Worm (Caenorhabditis elegans) whole organism, young adult: Measurements from ENCODE around the gene F15H10.10.

ENCODE experiments used
- B0019.2 ChIP-seq: fragments of 200-800 bp; sonication (Bioruptor generic); conservative IDR thresholded peaks from 2 replicates; pipeline ENCODE4 v1.3.6; 2022; ENCODE audit warnings: missing genetic modification reagents, missing genetic modification characterization, missing compliant biosample characterization
- B0035.1 ChIP-seq: sonication (generic microtip); optimal IDR thresholded peaks from 2 replicates; lab custom pipeline; 2016; ENCODE audit warnings: missing genetic modification characterization, mild to moderate bottlenecking, missing compliant biosample characterization, missing genotype, missing genetic modification reagents
- B0336.3 ChIP-seq: fragments of 200-800 bp; sonication (Bioruptor generic); IDR thresholded peaks from 2 replicates; pipeline ENCODE4 v1.3.6; 2022; ENCODE audit warnings: missing genetic modification characterization, missing compliant biosample characterization
- C06A6.2 ChIP-seq: fragments of 200-800 bp; sonication (Bioruptor generic); conservative IDR thresholded peaks from 2 replicates; pipeline ENCODE4 v1.3.6; 2022; ENCODE audit warnings: missing genetic modification characterization, missing compliant biosample characterization
- C17E4.6 ChIP-seq: fragments of 200-800 bp; sonication (Bioruptor generic); IDR thresholded peaks from 2 replicates; pipeline ENCODE4 v1.3.6; 2022; ENCODE audit warnings: missing genetic modification reagents, missing genetic modification characterization, missing compliant biosample characterization
- D2030.7 ChIP-seq: fragments of 200-800 bp; sonication (Bioruptor generic); IDR thresholded peaks from 2 replicates; pipeline ENCODE4 v1.3.6; 2022; ENCODE audit warnings: missing genetic modification reagents, missing genetic modification characterization, missing compliant biosample characterization
- F23B12.7 ChIP-seq: sonication (generic microtip); optimal IDR thresholded peaks from 2 replicates; lab custom pipeline; 2017; ENCODE audit warnings: missing genetic modification characterization, mild to moderate bottlenecking, missing compliant biosample characterization, antibody characterized with exemption, moderate library complexity; ENCODE audit not compliant: insufficient read depth
- F49E8.2 ChIP-seq: sonication (generic microtip); optimal IDR thresholded peaks from 3 replicates; lab custom pipeline; 2017; ENCODE audit warnings: missing genetic modification characterization, mild to moderate bottlenecking, missing compliant biosample characterization, antibody characterized with exemption, moderate library complexity; ENCODE audit not compliant: insufficient read depth
- K11D2.4 ChIP-seq: fragments of 200-800 bp; sonication (Bioruptor generic); IDR thresholded peaks from 2 replicates; pipeline ENCODE4 v1.3.6; 2022; ENCODE audit warnings: missing genetic modification reagents, missing genetic modification characterization, missing compliant biosample characterization
- Y53F4B.3 ChIP-seq: fragments of 200-800 bp; sonication (Bioruptor generic); IDR thresholded peaks from 2 replicates; pipeline ENCODE4 v1.3.6; 2022; ENCODE audit warnings: missing genetic modification reagents, missing genetic modification characterization, missing compliant biosample characterization
- Y53G8AR.9 ChIP-seq: fragments of 200-800 bp; sonication (Bioruptor generic); conservative IDR thresholded peaks from 2 replicates; pipeline ENCODE4 v1.3.6; 2022; ENCODE audit warnings: missing genetic modification reagents, missing genetic modification characterization, missing compliant biosample characterization
- aptf-3 ChIP-seq: fragments of 200-800 bp; sonication (Bioruptor generic); IDR thresholded peaks from 2 replicates; pipeline ENCODE4 v1.3.6; 2022; ENCODE audit warnings: missing genetic modification characterization, missing compliant biosample characterization
- atf-7 ChIP-seq: sonication (generic microtip); optimal IDR thresholded peaks from 2 replicates; lab custom pipeline; 2017; ENCODE audit warnings: mild to moderate bottlenecking, missing genetic modification characterization, missing compliant biosample characterization
- ccch-3 ChIP-seq: fragments of 200-800 bp; sonication (Bioruptor generic); optimal IDR thresholded peaks from 2 replicates; lab custom pipeline; 2018; ENCODE audit warnings: mild to moderate bottlenecking, missing genetic modification characterization, missing compliant biosample characterization
- cebp-1 ChIP-seq, 2 experiments: fragments of 200-800 bp in 1 of 2; sonication (Bioruptor generic) in 1 of 2; sonication (generic microtip) in 1 of 2; IDR thresholded peaks in 1 of 2; optimal IDR thresholded peaks in 1 of 2; 2 replicates each; pipeline versions ENCODE4 v1.3.6 to Lab custom; 2017 to 2022; ENCODE audit warnings: missing compliant biosample characterization in 2 of 2, missing genetic modification characterization in 2 of 2, mild to moderate bottlenecking in 1 of 2, missing genetic modification reagents in 1 of 2, moderate library complexity in 1 of 2
- ceh-58 ChIP-seq: fragments of 200-800 bp; sonication (Bioruptor generic); IDR thresholded peaks from 2 replicates; pipeline ENCODE4 v1.3.6; 2022; ENCODE audit warnings: missing genetic modification characterization, missing compliant biosample characterization
- ceh-79 ChIP-seq: sonication (generic microtip); optimal IDR thresholded peaks from 2 replicates; lab custom pipeline; 2017; ENCODE audit warnings: mild to moderate bottlenecking, missing genetic modification characterization, missing compliant biosample characterization
- die-1 ChIP-seq: sonication (generic microtip); optimal IDR thresholded peaks from 2 replicates; lab custom pipeline; 2016; ENCODE audit warnings: missing genotype, mild to moderate bottlenecking, missing genetic modification characterization, missing compliant biosample characterization
- egrh-3 ChIP-seq: fragments of 200-800 bp; sonication (Bioruptor generic); IDR thresholded peaks from 2 replicates; pipeline ENCODE4 v1.3.6; 2022; ENCODE audit warnings: missing genetic modification reagents, missing genetic modification characterization, missing compliant biosample characterization
- ets-4 ChIP-seq: fragments of 200-800 bp; sonication (Bioruptor generic); optimal IDR thresholded peaks from 2 replicates; lab custom pipeline; 2018; ENCODE audit warnings: mild to moderate bottlenecking, missing genetic modification characterization, missing compliant biosample characterization
- fkh-3 ChIP-seq: sonication (generic microtip); optimal IDR thresholded peaks from 2 replicates; lab custom pipeline; 2016; ENCODE audit warnings: mild to moderate bottlenecking, missing genetic modification characterization, missing compliant biosample characterization
- hlh-12 ChIP-seq: sonication (generic microtip); optimal IDR thresholded peaks from 2 replicates; lab custom pipeline; 2016; ENCODE audit warnings: missing genetic modification characterization, missing compliant biosample characterization
- hmg-20 ChIP-seq: fragments of 200-800 bp; sonication (Bioruptor generic); IDR thresholded peaks from 2 replicates; pipeline ENCODE4 v1.3.6; 2022; ENCODE audit warnings: missing genetic modification reagents, missing genetic modification characterization, missing compliant biosample characterization
- hsf-1 ChIP-seq: fragments of 200-800 bp; sonication (Bioruptor generic); IDR thresholded peaks from 2 replicates; pipeline ENCODE4 v1.3.6; 2022; ENCODE audit warnings: missing genetic modification reagents, missing genetic modification characterization, missing compliant biosample characterization
- let-526 ChIP-seq: fragments of 200-800 bp; sonication (Bioruptor generic); IDR thresholded peaks from 2 replicates; pipeline ENCODE4 v1.3.6; 2022; ENCODE audit warnings: missing genetic modification reagents, missing genetic modification characterization, missing compliant biosample characterization
- let-607 ChIP-seq, 2 experiments: fragments of 200-800 bp in 1 of 2; sonication (Bioruptor generic) in 1 of 2; sonication (generic microtip) in 1 of 2; optimal IDR thresholded peaks; 2 replicates each; lab custom pipeline; 2016 to 2018; ENCODE audit warnings: mild to moderate bottlenecking in 2 of 2, missing compliant biosample characterization in 2 of 2, missing genetic modification characterization in 2 of 2, moderate library complexity in 2 of 2, missing genotype in 1 of 2
- lin-26 ChIP-seq: fragments of 200-800 bp; sonication (Bioruptor generic); IDR thresholded peaks from 2 replicates; pipeline ENCODE4 v1.3.6; 2022; ENCODE audit warnings: missing genetic modification reagents, missing genetic modification characterization, missing compliant biosample characterization
- madf-3 ChIP-seq: fragments of 200-800 bp; sonication (Bioruptor generic); IDR thresholded peaks from 2 replicates; pipeline ENCODE4 v1.3.6; 2022; ENCODE audit warnings: missing genetic modification reagents, missing genetic modification characterization, missing compliant biosample characterization
- madf-6 ChIP-seq: fragments of 200-800 bp; sonication (Bioruptor generic); IDR thresholded peaks from 2 replicates; pipeline ENCODE4 v1.3.6; 2022; ENCODE audit warnings: missing genetic modification reagents, missing genetic modification characterization, missing compliant biosample characterization
- nhr-27 ChIP-seq: fragments of 200-800 bp; sonication (Bioruptor generic); optimal IDR thresholded peaks from 2 replicates; lab custom pipeline; 2018; ENCODE audit warnings: mild to moderate bottlenecking, missing genetic modification characterization, moderate library complexity, missing compliant biosample characterization
- snpc-1.1 ChIP-seq: sonication (generic microtip); optimal IDR thresholded peaks from 2 replicates; lab custom pipeline; 2017; ENCODE audit warnings: missing genetic modification characterization, mild to moderate bottlenecking, missing compliant biosample characterization, antibody characterized with exemption, moderate library complexity, missing genotype, missing genetic modification reagents; ENCODE audit not compliant: insufficient read depth
- snpc-3.4 ChIP-seq: sonication (generic microtip); optimal IDR thresholded peaks from 2 replicates; lab custom pipeline; 2017; ENCODE audit warnings: missing genetic modification characterization, mild to moderate bottlenecking, missing compliant biosample characterization, antibody characterized with exemption, moderate library complexity, missing genotype, missing genetic modification reagents
- tbx-9 ChIP-seq: sonication (generic microtip); optimal IDR thresholded peaks from 2 replicates; lab custom pipeline; 2016; ENCODE audit warnings: borderline replicate concordance, missing genetic modification characterization, inconsistent platforms, missing compliant biosample characterization
- ztf-18 ChIP-seq: sonication (generic microtip); optimal IDR thresholded peaks from 2 replicates; lab custom pipeline; 2016; ENCODE audit warnings: missing genotype, mild to moderate bottlenecking, missing genetic modification characterization, missing compliant biosample characterization
- ztf-22 ChIP-seq: fragments of 200-800 bp; sonication (Bioruptor generic); optimal IDR thresholded peaks from 2 replicates; lab custom pipeline; 2018; ENCODE audit warnings: mild to moderate bottlenecking, missing genetic modification characterization, moderate library complexity, missing compliant biosample characterization
- ztf-26 ChIP-seq: sonication (generic microtip); optimal IDR thresholded peaks from 2 replicates; lab custom pipeline; 2017; ENCODE audit warnings: missing genetic modification characterization, missing compliant biosample characterization
- ztf-6 ChIP-seq: fragments of 200-800 bp; sonication (Bioruptor generic); IDR thresholded peaks from 2 replicates; pipeline ENCODE4 v1.3.6; 2022; ENCODE audit warnings: missing genetic modification reagents, missing genetic modification characterization, missing compliant biosample characterization

F15H10.10 gene

DNA sequence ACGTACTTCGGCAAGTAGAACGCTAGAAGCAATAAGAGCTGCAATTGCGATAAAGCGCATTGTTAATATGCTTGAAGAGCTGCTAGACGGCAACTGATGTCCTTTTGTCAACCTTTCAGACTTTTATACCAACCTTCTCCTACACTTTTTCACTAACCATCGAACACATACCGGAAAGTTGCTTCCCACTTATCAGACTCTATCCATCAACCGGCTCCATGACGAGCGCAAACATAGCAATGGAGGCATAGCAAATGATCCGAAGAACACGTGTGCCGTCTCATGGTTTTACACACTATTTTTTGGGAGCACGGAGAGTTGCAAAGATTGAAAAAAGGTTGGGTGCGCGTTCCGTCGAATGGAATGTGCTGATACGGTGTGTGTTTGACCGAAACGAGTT lies 35.1 kb downstream of the F15H10.10 start, which contains the start of gene abu-1 (continued):
- no peak for TF ChIP-seq D2030.7 (GFP tag; lab: Robert Waterston, UW)

DNA sequence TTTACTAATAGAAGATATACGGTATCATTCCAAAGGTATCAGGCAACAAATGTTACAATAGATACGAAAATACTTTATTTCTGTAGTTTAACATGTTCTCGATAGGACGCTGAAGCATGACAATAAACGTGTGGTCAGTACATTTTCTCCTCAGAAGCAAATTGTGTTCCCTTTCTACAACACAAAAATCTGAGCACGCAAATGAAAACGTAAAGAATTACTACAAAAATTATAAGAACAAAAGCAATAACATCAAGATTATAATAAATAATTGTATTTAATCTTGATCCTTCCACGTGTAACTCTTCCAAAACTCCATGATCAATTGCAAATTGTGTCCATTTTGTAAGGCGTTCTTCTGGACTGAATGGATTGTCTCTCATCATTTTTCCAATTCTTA lies 37.1 kb downstream of the F15H10.10 start:
- TF ChIP-seq B0019.2 (GFP tag; lab: Robert Waterston, UW) (no peak), nhr-27 (tag; lab: Kevin White, UChicago) (no peak), atf-7 (no peak), D2030.7 (GFP tag; lab: Robert Waterston, UW) (no peak), aptf-3 (GFP tag; lab: Robert Waterston, UW) (no peak), Y53G8AR.9 (GFP tag; lab: Robert Waterston, UW) (no peak), ceh-79 (no peak), F49E8.2 (tag; lab: Kevin White, UChicago) (no peak), fkh-3 (tag; lab: Kevin White, UChicago) (no peak), F23B12.7 (tag; lab: Kevin White, UChicago) (no peak), C06A6.2 (GFP tag; lab: Robert Waterston, UW) (no peak), madf-3 (GFP tag; lab: Robert Waterston, UW) (no peak), snpc-1.1 (no peak), ccch-3 (GFP tag; lab: Kevin White, UChicago) (no peak)

ce11 chrV:10379293-10379692 lies 37.5 kb downstream of the F15H10.10 start, which contains the start of gene AC3.12:
TSS of gene AC3.12 (minus strand) at chrV:10379393.
- no peak for TF ChIP-seq ets-4 (GFP tag; lab: Kevin White, UChicago)
- no peak for TF ChIP-seq ztf-18
- TF ChIP-seq C17E4.6 (GFP tag; lab: Robert Waterston, UW): no peak
- no peak for TF ChIP-seq B0336.3 (GFP tag; lab: Robert Waterston, UW)
- no peak for TF ChIP-seq hmg-20
- no peak for TF ChIP-seq hsf-1 (GFP tag; lab: Robert Waterston, UW)
- TF ChIP-seq B0035.1 (tag; lab: Kevin White, UChicago): no peak

DNA sequence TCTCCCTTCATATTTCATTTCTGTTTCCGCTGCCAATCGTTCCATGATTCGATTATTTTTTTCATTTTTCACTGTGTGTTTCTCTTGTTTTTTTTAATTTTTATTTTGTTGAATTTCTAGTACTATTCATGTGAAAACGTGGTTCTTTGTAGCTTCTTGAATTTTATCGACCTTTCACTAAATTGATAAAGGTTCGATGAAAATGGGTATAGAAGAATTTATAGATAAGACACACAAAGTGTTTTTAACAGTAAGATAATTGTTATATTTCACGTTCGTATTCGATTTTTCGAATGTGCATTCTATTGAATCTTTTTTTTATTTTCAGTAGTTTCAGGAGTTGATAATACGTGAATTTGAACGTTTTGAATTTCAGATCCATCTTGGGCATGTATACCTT lies 44.9 kb downstream of the F15H10.10 start, which contains the start of gene ugt-49:
ugt-49 (plus strand) TSS at position 371 of the 400 bp plus-strand sequence.
- TF ChIP-seq Y53F4B.3 (GFP tag; lab: Robert Waterston, UW) (no peak), ztf-26 (no peak), tbx-9 (tag; lab: Kevin White, UChicago) (no peak), C17E4.6 (GFP tag; lab: Robert Waterston, UW) (no peak), ets-4 (GFP tag; lab: Kevin White, UChicago) (no peak), snpc-3.4 (tag; lab: Kevin White, UChicago) (no peak), let-607 (tag; optimal IDR thresholded peaks at IDR 0.05; lab: Kevin White, UChicago) (no peak), madf-6 (GFP tag; lab: Robert Waterston, UW) (no peak), cebp-1 (GFP tag; IDR thresholded peaks at IDR 0.05; lab: Robert Waterston, UW) (no peak), cebp-1 (tag; optimal IDR thresholded peaks at IDR 0.05; lab: Kevin White, UChicago) (no peak), egrh-3 (GFP tag; lab: Robert Waterston, UW) (no peak), ceh-79 (no peak), K11D2.4 (GFP tag; lab: Robert Waterston, UW) (no peak), let-526 (GFP tag; lab: Robert Waterston, UW) (no peak), ztf-6 (GFP tag; lab: Robert Waterston, UW) (no peak), ceh-58 (GFP tag; lab: Robert Waterston, UW) (no peak), ztf-22 (no peak), die-1 (tag; lab: Kevin White, UChicago) (no peak), hlh-12 (tag; lab: Kevin White, UChicago) (no peak), lin-26 (no peak)
- TF ChIP-seq, all 124 proteins: peak for 0
